Worm (Caenorhabditis elegans) whole organism, L4/young adult: ENCODE measurements around the gene C01G6.9.

Experiments used
- W03F9.2 ChIP-seq: fragments of 150-350 bp; optimal IDR thresholded peaks from 2 replicates; lab custom pipeline; 2014; ENCODE audit warnings: missing biosample characterization, missing genetic modification characterization
- him-1 ChIP-seq: sonication (generic microtip); optimal IDR thresholded peaks from 2 replicates; lab custom pipeline; 2016; ENCODE audit warnings: missing genotype, missing genetic modification reagents, missing genetic modification characterization, missing compliant biosample characterization

DNA sequence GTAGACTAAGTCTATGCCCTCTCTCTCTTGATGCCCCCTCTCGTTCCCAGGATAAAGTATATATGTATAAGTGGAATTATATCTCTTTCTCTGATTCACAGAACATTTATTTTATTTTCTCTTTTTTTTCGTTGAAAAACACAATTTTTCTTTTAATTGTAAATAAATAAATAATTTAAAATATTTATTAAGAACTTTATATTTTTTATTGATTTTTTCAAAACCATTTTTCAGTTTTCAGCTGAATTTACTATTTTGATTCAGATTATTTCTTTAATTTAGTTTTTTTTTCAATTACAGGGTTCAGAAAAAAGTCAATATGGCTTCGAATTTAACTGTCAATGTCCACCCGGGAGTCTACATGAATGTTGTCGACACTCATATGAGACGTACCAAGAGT lies 35.7 kb upstream of the C01G6.9 start, which contains the start of gene eif-3.F:
- TF ChIP-seq W03F9.2 (tag; lab: Kevin White, UChicago): no peak
- no peak for TF ChIP-seq him-1 (tag; lab: Kevin White, UChicago)
